In the genomic region with DNA sequence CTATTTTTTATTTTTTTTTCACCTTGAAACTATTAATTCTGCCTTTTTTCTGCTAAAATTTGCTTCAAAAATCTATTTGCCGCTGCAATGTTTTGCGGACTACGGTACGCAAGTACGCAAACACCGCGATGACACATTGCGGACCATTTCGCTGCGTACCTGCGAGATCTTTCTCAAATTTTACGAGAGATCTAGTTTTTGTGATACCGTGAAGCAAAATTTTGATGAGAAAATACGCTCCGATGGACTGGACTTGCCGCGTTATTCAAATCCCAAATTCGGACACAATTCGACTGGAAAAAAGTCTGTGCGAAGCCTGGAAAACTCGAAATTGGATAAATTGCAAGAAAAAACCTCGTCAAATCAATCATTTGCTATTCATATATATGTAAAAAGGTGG, we compare ENCODE assay signal across 3 worm cellular contexts.
A peak's percentile ranks its signal among the peaks of the same experiment; 100 is the strongest.
TF ChIP-seq lines count a peak whose summit lies in the region.

No protein-coding gene starts in this region.

TF ChIP-seq in whole organism, L1 larva, 84 proteins besides CTCF, POLR2A, EP300 and RAD21 (continued from another document):
- TF ChIP-seq nhr-71 (tag; optimal IDR thresholded peaks at IDR 0.05; lab: Kevin White, UChicago) (peak; percentile 71), F16B12.6 (tag; optimal IDR thresholded peaks at IDR 0.05; lab: Kevin White, UChicago) (peak; percentile 61), unc-98 (GFP tag; IDR thresholded peaks at IDR 0.05; lab: Robert Waterston, UW) (peak; percentile 95), grh-1 (GFP tag; IDR thresholded peaks at IDR 0.05; lab: Robert Waterston, UW) (peak; percentile 97), dpl-1 (GFP tag; optimal IDR thresholded peaks at IDR 0.05; lab: Kevin White, UChicago) (peak in 2 of 3 experiments; percentile 50), ceh-88 (GFP tag; IDR thresholded peaks at IDR 0.05; lab: Robert Waterston, UW) (peak; percentile 97), efl-1 (optimal IDR thresholded peaks at IDR 0.05; lab: Kevin White, UChicago) (peak; percentile 36 to 60), efl-1 (GFP tag; optimal IDR thresholded peaks at IDR 0.05 in 1 of 2; lab: Kevin White, UChicago) (peak; percentile 63 to 75), fkh-8 (tag; optimal IDR thresholded peaks at IDR 0.05; lab: Kevin White, UChicago) (peak; percentile 60), snu-23 (GFP tag; optimal IDR thresholded peaks at IDR 0.05; lab: Kevin White, UChicago) (peak; percentile 42), mab-9 (GFP tag; IDR thresholded peaks at IDR 0.05; lab: Robert Waterston, UW) (peak; percentile 93), lsy-2 (tag; optimal IDR thresholded peaks at IDR 0.05; lab: Kevin White, UChicago) (peak; percentile 61 to 89), isw-1 (GFP tag; IDR thresholded peaks at IDR 0.05; lab: Robert Waterston, UW) (peak; percentile 95), lin-14 (GFP tag; optimal IDR thresholded peaks at IDR 0.05; lab: Kevin White, UChicago) (peak; percentile 47), unc-86 (tag; optimal IDR thresholded peaks at IDR 0.05; lab: Kevin White, UChicago) (peak; percentile 29)

TF ChIP-seq in whole organism, L4 larva, 104 proteins besides CTCF, POLR2A, EP300 and RAD21 (continued from another document):
- TF ChIP-seq egl-43 (GFP tag; IDR thresholded peaks at IDR 0.05; lab: Robert Waterston, UW), result peak; percentile 95
- peak; percentile 78 for TF ChIP-seq ceh-44 (GFP tag; IDR thresholded peaks at IDR 0.05; lab: Robert Waterston, UW)
- peak; percentile 74; the same call in 1 of the 2 replicates for TF ChIP-seq daf-8 (GFP tag; IDR thresholded peaks at IDR 0.05; lab: Robert Waterston, UW)
- TF ChIP-seq mes-2 (tag; optimal IDR thresholded peaks at IDR 0.05; lab: Kevin White, UChicago; ENCODE audit: poor library complexity, severe bottlenecking), result peak; percentile 72
- peak; percentile 52; the same call in 1 of the 2 replicates for TF ChIP-seq set-16 (GFP tag; IDR thresholded peaks at IDR 0.05; lab: Robert Waterston, UW)
- peak; percentile 92 for TF ChIP-seq mdt-29 (GFP tag; IDR thresholded peaks at IDR 0.05; lab: Robert Waterston, UW)
- peak; percentile 94 for TF ChIP-seq tra-1 (GFP tag; IDR thresholded peaks at IDR 0.05; lab: Robert Waterston, UW)
- peak; percentile 92 for TF ChIP-seq saeg-2 (GFP tag; IDR thresholded peaks at IDR 0.05; lab: Robert Waterston, UW)
- peak; percentile 75 for TF ChIP-seq Y48G9A.11 (GFP tag; IDR thresholded peaks at IDR 0.05; lab: Robert Waterston, UW)
- TF ChIP-seq T26A8.4 (GFP tag; IDR thresholded peaks at IDR 0.05; lab: Robert Waterston, UW), result peak; percentile 97
- TF ChIP-seq nhr-102 (tag; optimal IDR thresholded peaks at IDR 0.05; lab: Kevin White, UChicago), result peak; percentile 28
- TF ChIP-seq spr-1 (tag; optimal IDR thresholded peaks at IDR 0.05; lab: Kevin White, UChicago), result peak; percentile 14
- TF ChIP-seq madf-9 (GFP tag; conservative IDR thresholded peaks at IDR 0.05; lab: Robert Waterston, UW), result peak; percentile 95
- TF ChIP-seq dmd-8 (GFP tag; IDR thresholded peaks at IDR 0.05; lab: Robert Waterston, UW), result 0 out of 2 replicates have a peak, but pooled peaks have one; percentile 10
- TF ChIP-seq hmg-1.1 (GFP tag; IDR thresholded peaks at IDR 0.05; lab: Robert Waterston, UW), result peak; percentile 98
- TF ChIP-seq ctbp-1 (GFP tag; IDR thresholded peaks at IDR 0.05; lab: Robert Waterston, UW), result peak; percentile 96
- peak; percentile 97 for TF ChIP-seq dmd-9 (GFP tag; IDR thresholded peaks at IDR 0.05; lab: Robert Waterston, UW)
- TF ChIP-seq zfp-3 (GFP tag; conservative IDR thresholded peaks at IDR 0.05; lab: Robert Waterston, UW), result peak; percentile 97
- peak; percentile 65; the same call in 1 of the 2 replicates for TF ChIP-seq mxl-2 (GFP tag; conservative IDR thresholded peaks at IDR 0.05; lab: Robert Waterston, UW)
- peak; percentile 89 for TF ChIP-seq vab-7 (GFP tag; IDR thresholded peaks at IDR 0.05; lab: Robert Waterston, UW)
- peak; percentile 59; the same call in 1 of the 2 replicates for TF ChIP-seq nhr-41 (GFP tag; IDR thresholded peaks at IDR 0.05; lab: Robert Waterston, UW)
- TF ChIP-seq D1046.2 (GFP tag; IDR thresholded peaks at IDR 0.05; lab: Robert Waterston, UW), result peak; percentile 96
- peak; percentile 10 for TF ChIP-seq dpl-1 (GFP tag; optimal IDR thresholded peaks at IDR 0.05; lab: Kevin White, UChicago)
- TF ChIP-seq tag-97 (GFP tag; IDR thresholded peaks at IDR 0.05; lab: Robert Waterston, UW), result peak; percentile 83; the same call in 1 of the 2 replicates
- peak; percentile 90 for TF ChIP-seq arid-1 (GFP tag; conservative IDR thresholded peaks at IDR 0.05; lab: Robert Waterston, UW)
- peak; percentile 95 for TF ChIP-seq php-3 (GFP tag; IDR thresholded peaks at IDR 0.05; lab: Robert Waterston, UW)
- TF ChIP-seq rbr-2 (tag; optimal IDR thresholded peaks at IDR 0.05; lab: Kevin White, UChicago), result peak; percentile 53
- peak; percentile 91 for TF ChIP-seq Y75B8A.6 (GFP tag; IDR thresholded peaks at IDR 0.05; lab: Robert Waterston, UW)

TF ChIP-seq in whole organism, young adult, 124 proteins besides CTCF, POLR2A, EP300 and RAD21 (continued from another document):
- peak; percentile 70 for TF ChIP-seq lir-1 (GFP tag; conservative IDR thresholded peaks at IDR 0.05; lab: Robert Waterston, UW)
